Fruit fly (Drosophila melanogaster) whole organism, embryonic: Measurements from ENCODE around the gene CG4957.

Experiments used
- H15 ChIP-seq: fragments of 200-800 bp; sonication (Bioruptor generic); IDR thresholded peaks from 3 replicates; pipeline ENCODE4 v1.3.6; 2022; ENCODE audit warnings: missing biosample characterization, missing genetic modification characterization
- mam ChIP-seq: fragments of 200-800 bp; sonication (Bioruptor generic); optimal IDR thresholded peaks from 3 replicates; lab custom pipeline; 2016; ENCODE audit warnings: missing biosample characterization, missing genetic modification characterization

- TF ChIP-seq mam (GFP tag; lab: Kevin White, UChicago) (no peak), H15 (GFP tag; lab: Robert Waterston, UW) (no peak)
Measured at dm6 chr2L:10230455-10230854, 38.2 kb upstream of the CG4957 start.
